Worm (Caenorhabditis elegans) whole organism, early embryonic: ENCODE measurements around the gene rbm-39.
A peak's percentile ranks its signal among the peaks of the same experiment; 100 is the strongest.

Experiments used
- B0310.2 ChIP-seq: sonication (generic microtip); optimal IDR thresholded peaks from 2 replicates; lab custom pipeline; 2016; ENCODE audit warnings: mild to moderate bottlenecking, missing genetic modification characterization, missing compliant biosample characterization
- F13C5.2 ChIP-seq: sonication (generic microtip); optimal IDR thresholded peaks from 2 replicates; lab custom pipeline; 2017; ENCODE audit warnings: mild to moderate bottlenecking, missing genetic modification characterization, inconsistent platforms, missing compliant biosample characterization
- aly-1 ChIP-seq: sonication (generic microtip); optimal IDR thresholded peaks from 2 replicates; lab custom pipeline; 2016; ENCODE audit warnings: missing genetic modification characterization, missing compliant biosample characterization
- ama-1 ChIP-seq: fragments of 150-350 bp; optimal IDR thresholded peaks from 2 replicates; lab custom pipeline; 2014
- ceh-13 ChIP-seq: fragments of 200-800 bp; sonication (Bioruptor generic); optimal IDR thresholded peaks from 2 replicates; lab custom pipeline; 2018; ENCODE audit warnings: mild to moderate bottlenecking, missing genetic modification characterization, missing compliant biosample characterization
- ceh-36 ChIP-seq: sonication (generic microtip); optimal IDR thresholded peaks from 2 replicates; lab custom pipeline; 2016; ENCODE audit warnings: missing genetic modification characterization, inconsistent platforms, missing compliant biosample characterization
- ets-7 ChIP-seq: sonication (generic microtip); optimal IDR thresholded peaks from 2 replicates; lab custom pipeline; 2016; ENCODE audit warnings: missing genotype, missing genetic modification characterization, missing compliant biosample characterization
- flt-1 ChIP-seq: fragments of 200-800 bp; sonication (Bioruptor generic); IDR thresholded peaks from 2 replicates; pipeline ENCODE4 v1.3.6; 2022; ENCODE audit warnings: missing genetic modification characterization, missing compliant biosample characterization
- hmbx-1 ChIP-seq: sonication (generic microtip); optimal IDR thresholded peaks from 2 replicates; lab custom pipeline; 2016; ENCODE audit warnings: mild to moderate bottlenecking, missing genetic modification characterization, missing compliant biosample characterization
- hmg-4 ChIP-seq: fragments of 200-800 bp; sonication (Bioruptor generic); optimal IDR thresholded peaks from 2 replicates; lab custom pipeline; 2018; ENCODE audit warnings: mild to moderate bottlenecking, missing genetic modification characterization, missing compliant biosample characterization
- hnd-1 ChIP-seq: sonication (generic microtip); optimal IDR thresholded peaks from 2 replicates; lab custom pipeline; 2016; ENCODE audit warnings: missing genetic modification characterization, missing compliant biosample characterization
- pes-1 ChIP-seq: fragments of 200-800 bp; sonication (Bioruptor generic); IDR thresholded peaks from 2 replicates; pipeline ENCODE4 v1.3.6; 2022; ENCODE audit warnings: missing genetic modification reagents, missing genetic modification characterization, missing compliant biosample characterization
- scrt-1 ChIP-seq: fragments of 200-800 bp; sonication (Bioruptor generic); IDR thresholded peaks from 2 replicates; pipeline ENCODE4 v1.3.6; 2022; ENCODE audit warnings: missing genetic modification characterization, missing compliant biosample characterization
- sea-1 ChIP-seq: fragments of 200-800 bp; sonication (Bioruptor generic); conservative IDR thresholded peaks from 2 replicates; pipeline ENCODE4 v1.3.6; 2022; ENCODE audit warnings: missing genetic modification characterization, missing compliant biosample characterization
- tbx-11 ChIP-seq: fragments of 200-800 bp; sonication (Bioruptor generic); IDR thresholded peaks from 2 replicates; pipeline ENCODE4 v1.3.6; 2022; ENCODE audit warnings: missing genetic modification characterization, missing compliant biosample characterization
- tbx-37 ChIP-seq: fragments of 200-800 bp; sonication (Bioruptor generic); conservative IDR thresholded peaks from 2 replicates; pipeline ENCODE4 v1.3.6; 2022; ENCODE audit warnings: missing genetic modification reagents, missing genetic modification characterization, missing compliant biosample characterization
- tra-4 ChIP-seq: sonication (generic microtip); optimal IDR thresholded peaks from 2 replicates; lab custom pipeline; 2017; ENCODE audit warnings: missing genetic modification characterization, missing compliant biosample characterization

Gene rbm-39

ce11 chrIV:1012447-1012846 is at the start of gene rbm-39:
Gene rbm-39, plus strand, starts transcription at chrIV:1012624.
- no peak for TF ChIP-seq hmg-4
- no peak for TF ChIP-seq ceh-13 (GFP tag; lab: Kevin White, UChicago)
- peak; percentile 51 for TF ChIP-seq F13C5.2 (tag; lab: Kevin White, UChicago)
- peak; percentile 52; the same call in 1 of the 2 replicates for TF ChIP-seq pes-1 (GFP tag; lab: Robert Waterston, UW)
- TF ChIP-seq scrt-1 (GFP tag; lab: Robert Waterston, UW), result no peak
- TF ChIP-seq ets-7 (tag; lab: Kevin White, UChicago), result no peak
- no peak for TF ChIP-seq tra-4 (tag; lab: Kevin White, UChicago)
- TF ChIP-seq flt-1, result no peak

DNA sequence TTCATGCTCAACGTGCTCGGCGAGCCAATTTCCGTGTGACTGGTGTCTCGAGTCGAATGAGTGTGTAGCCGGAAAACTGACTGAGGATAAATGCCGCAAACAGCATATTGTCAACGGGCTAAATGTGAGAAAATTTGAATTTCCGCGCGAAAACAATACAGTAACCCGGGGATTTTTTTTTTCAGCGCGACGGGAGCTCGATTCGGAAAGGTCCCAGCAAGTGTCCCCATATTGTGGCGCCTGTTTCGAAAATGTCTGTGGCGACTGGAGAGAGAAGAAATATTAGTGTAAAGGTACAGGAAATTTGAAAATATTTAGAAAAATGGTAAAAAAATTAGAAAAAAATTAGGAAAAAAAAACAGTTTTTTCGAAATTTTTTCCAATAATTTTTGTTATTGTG is 41.3 kb upstream of the rbm-39 start:
- TF ChIP-seq ceh-13 (GFP tag; lab: Kevin White, UChicago), result no peak
- no peak for TF ChIP-seq F13C5.2 (tag; lab: Kevin White, UChicago)
- TF ChIP-seq tbx-11 (GFP tag; lab: Robert Waterston, UW), result no peak
- no peak for TF ChIP-seq ceh-36 (tag; lab: Kevin White, UChicago)
- TF ChIP-seq scrt-1 (GFP tag; lab: Robert Waterston, UW), result no peak
- no peak for TF ChIP-seq pes-1 (GFP tag; lab: Robert Waterston, UW)
- TF ChIP-seq ets-7 (tag; lab: Kevin White, UChicago), result no peak
- TF ChIP-seq sea-1 (GFP tag; lab: Robert Waterston, UW), result no peak
- no peak for TF ChIP-seq hmbx-1
- TF ChIP-seq tbx-37 (GFP tag; lab: Robert Waterston, UW), result no peak
- no peak for TF ChIP-seq flt-1
- TF ChIP-seq hnd-1 (tag; lab: Kevin White, UChicago), result no peak
- no peak for TF ChIP-seq hmg-4
- no peak for TF ChIP-seq ama-1 (lab: Kevin White, UChicago)
- no peak for TF ChIP-seq tra-4 (tag; lab: Kevin White, UChicago)
- TF ChIP-seq aly-1 (tag; lab: Kevin White, UChicago), result no peak
- no peak for TF ChIP-seq B0310.2 (tag; lab: Kevin White, UChicago)

- TF ChIP-seq tbx-11 (GFP tag; lab: Robert Waterston, UW) (no peak), hmg-4 (no peak), F13C5.2 (tag; lab: Kevin White, UChicago) (no peak), ama-1 (lab: Kevin White, UChicago) (no peak), ets-7 (tag; lab: Kevin White, UChicago) (no peak), B0310.2 (tag; lab: Kevin White, UChicago) (no peak), tra-4 (tag; lab: Kevin White, UChicago) (no peak), scrt-1 (GFP tag; lab: Robert Waterston, UW) (no peak)
Measured at ce11 chrIV:972401-972800, 40.0 kb upstream of the rbm-39 start.

ce11 chrIV:972811-973428 is 39.5 kb upstream of the rbm-39 start:
- TF ChIP-seq ama-1 (lab: Kevin White, UChicago) (no peak), hmg-4 (no peak)

DNA sequence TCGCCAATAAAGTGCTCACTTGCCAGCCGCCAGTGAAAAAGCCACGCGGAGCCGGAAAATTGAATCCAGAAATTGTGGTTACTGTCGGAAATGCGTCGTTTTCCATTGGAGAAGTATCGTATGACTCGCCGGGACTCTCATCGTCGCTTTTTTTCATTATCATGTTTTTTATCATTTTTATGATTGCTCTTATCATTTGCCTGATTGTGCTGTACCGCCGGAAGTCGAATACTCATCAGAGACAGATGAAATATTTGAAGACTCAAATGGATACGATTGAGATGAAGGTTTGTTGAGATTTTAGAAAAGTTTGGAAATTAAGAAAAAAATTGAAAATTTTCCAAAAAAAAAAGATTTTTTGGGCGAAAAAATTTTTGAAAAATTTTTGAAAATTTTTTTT is 36.1 kb upstream of the rbm-39 start:
- TF ChIP-seq B0310.2 (tag; lab: Kevin White, UChicago), result no peak
- TF ChIP-seq ceh-36 (tag; lab: Kevin White, UChicago), result no peak
- TF ChIP-seq tbx-37 (GFP tag; lab: Robert Waterston, UW), result no peak
- TF ChIP-seq ceh-13 (GFP tag; lab: Kevin White, UChicago), result no peak

DNA sequence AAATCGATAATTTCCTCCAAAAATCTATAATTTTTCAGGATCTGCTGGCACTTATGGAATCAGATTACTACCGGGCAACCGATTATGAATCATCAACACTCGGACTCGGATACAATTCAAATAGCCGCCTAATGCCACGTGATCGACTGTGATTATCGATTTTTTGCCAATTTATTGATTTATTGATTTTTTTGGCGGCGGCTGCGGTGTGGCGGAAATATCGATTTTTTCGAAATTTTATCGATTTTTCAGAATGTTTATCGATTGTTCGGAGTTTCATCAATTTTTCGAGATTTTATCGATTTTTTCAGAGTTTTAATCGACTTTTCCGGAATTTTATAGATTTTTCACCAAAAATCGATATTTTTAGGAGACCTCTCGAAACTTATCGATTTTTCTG is 28.9 kb upstream of the rbm-39 start:
- TF ChIP-seq tbx-11 (GFP tag; lab: Robert Waterston, UW) (no peak), ets-7 (tag; lab: Kevin White, UChicago) (no peak), hmg-4 (no peak), ama-1 (lab: Kevin White, UChicago) (no peak), scrt-1 (GFP tag; lab: Robert Waterston, UW) (no peak), tra-4 (tag; lab: Kevin White, UChicago) (no peak), F13C5.2 (tag; lab: Kevin White, UChicago) (no peak), tbx-37 (GFP tag; lab: Robert Waterston, UW) (no peak), ceh-36 (tag; lab: Kevin White, UChicago) (no peak), ceh-13 (GFP tag; lab: Kevin White, UChicago) (no peak), hnd-1 (tag; lab: Kevin White, UChicago) (no peak), B0310.2 (tag; lab: Kevin White, UChicago) (no peak), pes-1 (GFP tag; lab: Robert Waterston, UW) (no peak)

DNA sequence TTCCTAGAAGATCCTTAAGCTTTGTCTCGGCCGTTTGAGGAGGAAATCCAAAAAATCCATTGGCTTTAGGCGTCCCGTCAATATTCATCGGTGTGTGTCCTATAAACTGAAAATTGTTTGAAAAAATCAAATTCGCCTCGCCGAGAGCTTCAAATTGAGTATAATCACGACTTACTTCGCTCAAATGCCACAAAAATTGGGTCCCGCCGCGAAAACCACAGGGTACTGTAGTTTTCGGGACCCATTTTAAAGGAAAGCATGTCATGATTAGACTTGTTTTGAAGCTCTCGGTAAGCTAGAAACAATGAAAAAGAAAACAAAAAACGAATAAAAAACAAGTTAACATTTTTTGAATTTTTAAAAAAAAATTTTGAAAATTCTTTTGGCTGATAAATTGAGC is 22.1 kb upstream of the rbm-39 start, which contains the start of gene egrh-2:
Gene egrh-2, minus strand, starts transcription at position 101 of the 400 bp plus-strand sequence.
- no peak for TF ChIP-seq flt-1
- TF ChIP-seq ets-7 (tag; lab: Kevin White, UChicago), result no peak
- no peak for TF ChIP-seq tbx-11 (GFP tag; lab: Robert Waterston, UW)
- TF ChIP-seq aly-1 (tag; lab: Kevin White, UChicago), result no peak
- TF ChIP-seq hmg-4, result no peak
- no peak for TF ChIP-seq sea-1 (GFP tag; lab: Robert Waterston, UW)
- TF ChIP-seq ama-1 (lab: Kevin White, UChicago), result no peak
- no peak for TF ChIP-seq hmbx-1
- TF ChIP-seq ceh-36 (tag; lab: Kevin White, UChicago), result no peak
- TF ChIP-seq B0310.2 (tag; lab: Kevin White, UChicago), result no peak
- no peak for TF ChIP-seq F13C5.2 (tag; lab: Kevin White, UChicago)

ce11 chrIV:991181-991642 is 21.2 kb upstream of the rbm-39 start:
- TF ChIP-seq B0310.2 (tag; lab: Kevin White, UChicago) (no peak), sea-1 (GFP tag; lab: Robert Waterston, UW) (0 out of 2 replicates have a peak, but pooled peaks have one; percentile 36), ceh-36 (tag; lab: Kevin White, UChicago) (peak; percentile 17), ets-7 (tag; lab: Kevin White, UChicago) (no peak), aly-1 (tag; lab: Kevin White, UChicago) (no peak), F13C5.2 (tag; lab: Kevin White, UChicago) (no peak), hmg-4 (peak; percentile 45), ama-1 (lab: Kevin White, UChicago) (peak; percentile 84), scrt-1 (GFP tag; lab: Robert Waterston, UW) (0 out of 2 replicates have a peak, but pooled peaks have one; percentile 44)
